Worm (Caenorhabditis elegans) whole organism, late embryonic: Measurements from ENCODE around the gene F48G7.4.

ENCODE experiments used
- ceh-2 ChIP-seq: sonication (generic microtip); optimal IDR thresholded peaks from 2 replicates; lab custom pipeline; 2016; ENCODE audit warnings: missing genotype, missing genetic modification characterization, missing compliant biosample characterization
- hlh-15 ChIP-seq: sonication (generic microtip); optimal IDR thresholded peaks from 2 replicates; lab custom pipeline; 2016; ENCODE audit warnings: missing genetic modification characterization, missing compliant biosample characterization
- nfya-1 ChIP-seq: sonication (generic microtip); optimal IDR thresholded peaks from 2 replicates; lab custom pipeline; 2017; ENCODE audit warnings: missing genetic modification characterization, mild to moderate bottlenecking, missing compliant biosample characterization, antibody characterized with exemption, moderate library complexity
- nhr-11 ChIP-seq: fragments of 150-350 bp; optimal IDR thresholded peaks from 2 replicates; lab custom pipeline; 2014; ENCODE audit warnings: missing biosample characterization, missing genetic modification characterization
- rnt-1 ChIP-seq: sonication (generic microtip); optimal IDR thresholded peaks from 2 replicates; lab custom pipeline; 2016; ENCODE audit warnings: missing genetic modification characterization, missing compliant biosample characterization
- sox-2 ChIP-seq: fragments of 200-800 bp; sonication (Bioruptor generic); IDR thresholded peaks from 2 replicates; pipeline ENCODE4 v1.3.6; 2022; ENCODE audit warnings: missing genetic modification reagents, missing genetic modification characterization, missing compliant biosample characterization
- ttx-3 ChIP-seq: sonication (generic microtip); optimal IDR thresholded peaks from 2 replicates; lab custom pipeline; 2016; ENCODE audit warnings: missing genetic modification reagents, missing genetic modification characterization, missing compliant biosample characterization
- zip-5 ChIP-seq: sonication (generic microtip); optimal IDR thresholded peaks from 2 replicates; lab custom pipeline; 2016; ENCODE audit warnings: missing genetic modification characterization, missing compliant biosample characterization

The F48G7.4 gene

ce11 chrV:664337-664847 is 45.1 kb downstream of the F48G7.4 start, which contains the start of the genes F31F4.11 and srh-266:
F31F4.11 (minus strand) TSS chrV:664437.
srh-266 (plus strand) TSS chrV:664797.
- no peak for TF ChIP-seq ceh-2 (tag; lab: Kevin White, UChicago)
- TF ChIP-seq ttx-3 (tag; lab: Kevin White, UChicago), result no peak
- no peak for TF ChIP-seq zip-5 (tag; lab: Kevin White, UChicago)
- no peak for TF ChIP-seq sox-2 (GFP tag; lab: Robert Waterston, UW)

ce11 chrV:667459-667858 is 48.2 kb downstream of the F48G7.4 start, which contains the start of gene nhr-180:
nhr-180 (minus strand) TSS chrV:667510.
- TF ChIP-seq nfya-1 (no peak), hlh-15 (tag; lab: Kevin White, UChicago) (no peak), nhr-11 (tag; lab: Kevin White, UChicago) (no peak), rnt-1 (tag; lab: Kevin White, UChicago) (no peak)
